Fruit fly (Drosophila melanogaster) whole organism, wandering third instar larva: Measurements from ENCODE around the gene sd.

Experiments used
- Abd-B ChIP-seq: fragments of >200 bp; optimal IDR thresholded peaks from 2 replicates; lab custom pipeline; 2017; ENCODE audit warnings: missing biosample characterization, missing genetic modification characterization
- CG32264 ChIP-seq: fragments of 200-800 bp; sonication (Bioruptor generic); optimal IDR thresholded peaks from 2 replicates; lab custom pipeline; 2016; ENCODE audit warnings: missing biosample characterization, missing genetic modification characterization
- CG9705 ChIP-seq: fragments of 200-800 bp; sonication (Bioruptor generic); optimal IDR thresholded peaks from 2 replicates; lab custom pipeline; 2018; ENCODE audit warnings: missing biosample characterization, mild to moderate bottlenecking, missing genetic modification characterization
- CrebA ChIP-seq: fragments of 200-800 bp; sonication (Bioruptor generic); optimal IDR thresholded peaks from 2 replicates; lab custom pipeline; 2016; ENCODE audit warnings: missing biosample characterization, mild to moderate bottlenecking, missing genetic modification characterization, borderline replicate concordance
- Dfd ChIP-seq: fragments of >200 bp; optimal IDR thresholded peaks from 2 replicates; lab custom pipeline; 2017; ENCODE audit warnings: missing biosample characterization, missing genetic modification characterization
- Dif ChIP-seq: fragments of 200-275, 200-300 bp; sonication (Bioruptor generic); optimal IDR thresholded peaks from 2 replicates; lab custom pipeline; 2018; ENCODE audit warnings: missing biosample characterization, missing genetic modification characterization; ENCODE audit not compliant: partially characterized antibody
- GATAd ChIP-seq: sonication (Bioruptor generic); optimal IDR thresholded peaks from 2 replicates; lab custom pipeline; 2016; ENCODE audit warnings: missing biosample characterization, missing genetic modification characterization
- HLH106 ChIP-seq: fragments of 200-800 bp; optimal IDR thresholded peaks from 3 replicates; lab custom pipeline; 2019; ENCODE audit warnings: missing biosample characterization, mild to moderate bottlenecking, missing genetic modification characterization, moderate library complexity
- Hnf4 ChIP-seq: fragments of 200-800 bp; sonication (Bioruptor generic); optimal IDR thresholded peaks from 2 replicates; lab custom pipeline; 2016; ENCODE audit warnings: missing biosample characterization, mild to moderate bottlenecking, missing genetic modification characterization
- Hr78 ChIP-seq: fragments of >200 bp; optimal IDR thresholded peaks from 2 replicates; lab custom pipeline; 2017; ENCODE audit warnings: missing biosample characterization, missing genetic modification characterization
- Hr83 ChIP-seq: fragments of 200-300 bp; sonication (Bioruptor generic); optimal IDR thresholded peaks from 2 replicates; lab custom pipeline; 2016; ENCODE audit warnings: missing biosample characterization, mild to moderate bottlenecking, missing genetic modification characterization, moderate library complexity; ENCODE audit not compliant: poor library complexity, severe bottlenecking
- Jra ChIP-seq: sonication (Bioruptor generic); optimal IDR thresholded peaks from 2 replicates; lab custom pipeline; 2016; ENCODE audit warnings: missing biosample characterization, missing genetic modification characterization
- Mio ChIP-seq: sonication (Bioruptor generic); optimal IDR thresholded peaks from 2 replicates; lab custom pipeline; 2016; ENCODE audit warnings: missing biosample characterization, missing genetic modification characterization
- Myc ChIP-seq: fragments of >200 bp; optimal IDR thresholded peaks from 2 replicates; lab custom pipeline; 2017
- N ChIP-seq: fragments of >200 bp; optimal IDR thresholded peaks from 2 replicates; lab custom pipeline; 2018; ENCODE audit warnings: missing biosample characterization, missing external identifiers, missing genetic modification characterization
- OdsH ChIP-seq: fragments of 200-800 bp; sonication (Bioruptor generic); optimal IDR thresholded peaks from 2 replicates; lab custom pipeline; 2016; ENCODE audit warnings: missing biosample characterization, mild to moderate bottlenecking, missing genetic modification characterization
- Rel ChIP-seq, 2 experiments: fragments of 200-800 bp; sonication (Bioruptor generic) in 1 of 2; optimal IDR thresholded peaks; 2 replicates in 1 of 2; 3 replicates in 1 of 2; lab custom pipeline; 2016 to 2019; ENCODE audit warnings: mild to moderate bottlenecking in 2 of 2, missing biosample characterization in 2 of 2, missing genetic modification characterization in 2 of 2, moderate library complexity in 1 of 2
- Sp1 ChIP-seq: fragments of 200-800 bp; sonication (Bioruptor generic); optimal IDR thresholded peaks from 3 replicates; lab custom pipeline; 2019; ENCODE audit warnings: missing biosample characterization, mild to moderate bottlenecking, missing genetic modification characterization, moderate library complexity
- Vsx2 ChIP-seq: fragments of 200-300, 225-300 bp; sonication (Bioruptor generic); optimal IDR thresholded peaks from 2 replicates; lab custom pipeline; 2018; ENCODE audit warnings: missing biosample characterization, missing genetic modification characterization; ENCODE audit not compliant: partially characterized antibody
- br ChIP-seq: fragments of 200-800 bp; sonication (Bioruptor generic); optimal IDR thresholded peaks from 2 replicates; lab custom pipeline; 2016; ENCODE audit warnings: missing biosample characterization, missing genetic modification characterization
- brk ChIP-seq: fragments of 200-800 bp; sonication (Bioruptor generic); optimal IDR thresholded peaks from 2 replicates; lab custom pipeline; 2016; ENCODE audit warnings: missing biosample characterization, mild to moderate bottlenecking, missing genetic modification characterization
- dl ChIP-seq, 2 experiments: fragments of 175-275, 200-275 bp in 1 of 2; fragments of 200-275 bp in 1 of 2; sonication (Bioruptor generic); optimal IDR thresholded peaks; lab custom pipeline; 2018; ENCODE audit warnings: mild to moderate bottlenecking in 2 of 2, missing biosample characterization in 2 of 2, missing genetic modification characterization in 2 of 2, moderate library complexity in 2 of 2; ENCODE audit not compliant: partially characterized antibody in 2 of 2, insufficient read depth in 1 of 2
- dmrt93B ChIP-seq: fragments of 200-800 bp; sonication (Bioruptor generic); optimal IDR thresholded peaks from 2 replicates; lab custom pipeline; 2018; ENCODE audit warnings: missing biosample characterization, mild to moderate bottlenecking, missing genetic modification characterization
- dsf ChIP-seq: sonication (Bioruptor generic); optimal IDR thresholded peaks from 2 replicates; lab custom pipeline; 2016; ENCODE audit warnings: missing biosample characterization, missing genetic modification characterization, borderline replicate concordance
- ey ChIP-seq: fragments of 200-800 bp; sonication (Bioruptor generic); optimal IDR thresholded peaks from 2 replicates; lab custom pipeline; 2016; ENCODE audit warnings: missing biosample characterization, missing genetic modification characterization
- foxo ChIP-seq, 2 experiments: fragments of 200-800 bp; sonication (Bioruptor generic); optimal IDR thresholded peaks; 2 replicates in 1 of 2; 3 replicates in 1 of 2; lab custom pipeline; 2016 to 2017; ENCODE audit warnings: missing biosample characterization in 2 of 2, missing genetic modification characterization in 2 of 2
- fru ChIP-seq: fragments of 200-800 bp; sonication (Bioruptor generic); optimal IDR thresholded peaks from 3 replicates; lab custom pipeline; 2016; ENCODE audit warnings: missing biosample characterization, mild to moderate bottlenecking, missing genetic modification characterization
- h ChIP-seq: fragments of 200-800 bp; sonication (Bioruptor generic); optimal IDR thresholded peaks from 3 replicates; lab custom pipeline; 2016; ENCODE audit warnings: missing biosample characterization, mild to moderate bottlenecking, missing genetic modification characterization
- jim ChIP-seq: fragments of 175-275, 200-325 bp; sonication (Bioruptor generic); optimal IDR thresholded peaks from 2 replicates; lab custom pipeline; 2016; ENCODE audit warnings: missing biosample characterization, mild to moderate bottlenecking, missing genetic modification characterization
- lola ChIP-seq: fragments of >200 bp; optimal IDR thresholded peaks from 2 replicates; lab custom pipeline; 2017; ENCODE audit warnings: missing biosample characterization, missing genetic modification characterization
- pan ChIP-seq: fragments of >200 bp; optimal IDR thresholded peaks from 2 replicates; lab custom pipeline; 2017
- psq ChIP-seq: fragments of 200-800 bp; sonication (Bioruptor generic); optimal IDR thresholded peaks from 3 replicates; lab custom pipeline; 2017; ENCODE audit warnings: missing biosample characterization, mild to moderate bottlenecking, missing genetic modification characterization, moderate library complexity
- rgr ChIP-seq: fragments of 200-800 bp; sonication (Bioruptor generic); optimal IDR thresholded peaks from 3 replicates; lab custom pipeline; 2016; ENCODE audit warnings: missing biosample characterization, mild to moderate bottlenecking, missing genetic modification characterization
- sage ChIP-seq: fragments of 200-800 bp; sonication (Bioruptor generic); optimal IDR thresholded peaks from 2 replicates; lab custom pipeline; 2016; ENCODE audit warnings: missing biosample characterization, mild to moderate bottlenecking, missing genetic modification characterization
- sv ChIP-seq: fragments of 200-800 bp; sonication (Bioruptor generic); optimal IDR thresholded peaks from 3 replicates; lab custom pipeline; 2016; ENCODE audit warnings: missing biosample characterization, missing genetic modification characterization
- tai ChIP-seq: sonication (Bioruptor generic); optimal IDR thresholded peaks from 2 replicates; lab custom pipeline; 2016; ENCODE audit warnings: missing biosample characterization, missing genetic modification characterization
- usp ChIP-seq: fragments of >200 bp; optimal IDR thresholded peaks from 2 replicates; lab custom pipeline; 2017; ENCODE audit warnings: missing biosample characterization, missing genetic modification characterization
- woc ChIP-seq: sonication (Bioruptor generic); optimal IDR thresholded peaks from 2 replicates; lab custom pipeline; 2016; ENCODE audit warnings: missing biosample characterization, mild to moderate bottlenecking, missing genetic modification characterization

Gene sd

DNA sequence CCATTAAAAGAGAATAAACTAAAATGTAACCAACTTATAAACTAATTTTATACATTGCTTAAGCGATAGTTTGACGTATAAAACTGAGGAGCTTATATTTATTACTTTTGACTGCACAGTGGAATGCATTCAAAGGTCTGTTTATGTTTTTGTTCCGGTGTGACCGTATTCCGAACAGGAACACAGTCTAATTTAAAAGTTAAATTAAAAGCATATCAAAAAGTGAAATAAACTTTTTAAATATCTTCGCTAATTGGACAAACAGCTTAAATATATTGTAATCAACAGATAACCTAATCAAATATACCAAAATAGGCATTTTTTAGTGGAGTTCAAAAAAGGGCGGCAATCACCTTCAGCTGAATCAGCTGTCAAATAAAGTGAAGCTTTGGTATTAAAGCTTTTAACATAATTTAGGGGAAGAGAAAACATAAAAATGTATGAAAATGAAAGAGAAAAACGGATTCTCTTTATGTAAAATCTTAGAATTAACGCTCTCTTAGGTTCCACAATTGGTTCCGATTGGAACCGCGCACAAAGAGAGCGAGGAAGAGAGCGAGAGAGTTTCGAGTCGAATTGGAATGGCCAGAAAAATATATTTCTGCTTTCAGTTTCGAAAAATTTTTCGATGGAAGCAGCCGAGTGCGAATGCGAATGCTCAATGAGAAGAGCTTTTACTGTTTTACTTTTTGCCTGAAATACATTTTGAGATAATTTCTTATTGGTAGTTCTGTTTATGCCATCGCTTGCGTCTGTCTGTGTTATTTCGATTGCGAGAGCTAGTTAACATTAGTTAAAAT is at the start of gene sd, which contains the start of gene PGRP-LE:
sd (plus strand) TSS at position 607 of the 800 bp plus-strand sequence.
PGRP-LE (minus strand) TSS at position 117 of the 800 bp plus-strand sequence.
- TF ChIP-seq rgr (GFP tag; lab: Kevin White, UChicago): no peak
- TF ChIP-seq GATAd (GFP tag; lab: Kevin White, UChicago): no peak
- TF ChIP-seq OdsH (GFP tag; lab: Kevin White, UChicago): no peak
- no peak for TF ChIP-seq sv (GFP tag; lab: Kevin White, UChicago)
- TF ChIP-seq Dfd: no peak
- TF ChIP-seq tai: no peak
- TF ChIP-seq jim (GFP tag; lab: Kevin White, UChicago): no peak
- no peak for TF ChIP-seq Abd-B (GFP tag; lab: Kevin White, UChicago)
- peak; percentile 51 for TF ChIP-seq sage (GFP tag; lab: Kevin White, UChicago)
- TF ChIP-seq pan (lab: Kevin White, UChicago): no peak
- no peak for TF ChIP-seq Mio (GFP tag; lab: Kevin White, UChicago)
- TF ChIP-seq dsf (GFP tag; lab: Kevin White, UChicago): no peak
- no peak for TF ChIP-seq foxo (GFP tag; optimal IDR thresholded peaks at IDR 0.05; lab: Kevin White, UChicago)
- TF ChIP-seq CG9705 (GFP tag; lab: Kevin White, UChicago): no peak
- TF ChIP-seq h (GFP tag; lab: Kevin White, UChicago): no peak
- TF ChIP-seq Sp1 (GFP tag; lab: Kevin White, UChicago): no peak
- no peak for TF ChIP-seq dmrt93B (GFP tag; lab: Kevin White, UChicago)
- peak; percentile 40 for TF ChIP-seq fru (GFP tag; lab: Kevin White, UChicago)
- TF ChIP-seq HLH106 (tag; lab: Kevin White, UChicago): no peak
- peak; percentile 47 for TF ChIP-seq Dif (GFP tag; lab: Kevin White, UChicago)
- TF ChIP-seq br: no peak
- no peak for TF ChIP-seq CrebA (GFP tag; lab: Kevin White, UChicago)
- TF ChIP-seq Hr83: no peak
- TF ChIP-seq CG32264 (GFP tag; lab: Kevin White, UChicago): no peak
- TF ChIP-seq N (GFP tag; lab: Kevin White, UChicago): no peak
- no peak for TF ChIP-seq lola (GFP tag; lab: Kevin White, UChicago)
- TF ChIP-seq usp (GFP tag; lab: Kevin White, UChicago): no peak
- TF ChIP-seq Vsx2 (GFP tag; lab: Kevin White, UChicago): no peak
- no peak for TF ChIP-seq Hr78 (GFP tag; lab: Kevin White, UChicago)
- no peak for TF ChIP-seq ey (GFP tag; lab: Kevin White, UChicago)
- TF ChIP-seq psq (GFP tag; lab: Kevin White, UChicago): no peak
- TF ChIP-seq Jra (GFP tag; lab: Kevin White, UChicago): no peak
- TF ChIP-seq dl (GFP tag; optimal IDR thresholded peaks at IDR 0.05; lab: Kevin White, UChicago; ENCODE audit: insufficient read depth in 1 of 2, partially characterized antibody in 2 of 2): peak in 1 of 2 experiments; percentile 24
- TF ChIP-seq Hnf4 (GFP tag; lab: Kevin White, UChicago): no peak
- TF ChIP-seq Rel (GFP tag; optimal IDR thresholded peaks at IDR 0.05; lab: Kevin White, UChicago): peak; percentile 33
- no peak for TF ChIP-seq Rel (tag; optimal IDR thresholded peaks at IDR 0.05; lab: Kevin White, UChicago)
- TF ChIP-seq Myc (lab: Kevin White, UChicago): no peak
- TF ChIP-seq brk (GFP tag; lab: Kevin White, UChicago): peak; percentile 58
- TF ChIP-seq woc (GFP tag; lab: Kevin White, UChicago): peak; percentile 4
- TF ChIP-seq, all 38 proteins: peak for 7

dm6 chrX:15756018-15756417 is 48.2 kb upstream of the sd start, which contains the start of gene CG8260:
Gene CG8260, plus strand, starts transcription at chrX:15756318.
- TF ChIP-seq HLH106 (tag; lab: Kevin White, UChicago) (no peak), usp (GFP tag; lab: Kevin White, UChicago) (no peak), sv (GFP tag; lab: Kevin White, UChicago) (no peak), pan (lab: Kevin White, UChicago) (no peak), Hnf4 (GFP tag; lab: Kevin White, UChicago) (no peak), rgr (GFP tag; lab: Kevin White, UChicago) (no peak), Vsx2 (GFP tag; lab: Kevin White, UChicago) (no peak)
